Worm (Caenorhabditis elegans) whole organism, young adult: ENCODE results near the gene wdr-46.

Experiments
- B0336.3 ChIP-seq: fragments of 200-800 bp; sonication (Bioruptor generic); IDR thresholded peaks from 2 replicates; pipeline ENCODE4 v1.3.6; 2022; ENCODE audit warnings: missing genetic modification characterization, missing compliant biosample characterization
- D2030.7 ChIP-seq: fragments of 200-800 bp; sonication (Bioruptor generic); IDR thresholded peaks from 2 replicates; pipeline ENCODE4 v1.3.6; 2022; ENCODE audit warnings: missing genetic modification reagents, missing genetic modification characterization, missing compliant biosample characterization
- F10E7.11 ChIP-seq: sonication (generic microtip); optimal IDR thresholded peaks from 2 replicates; lab custom pipeline; 2017; ENCODE audit warnings: mild to moderate bottlenecking, missing genetic modification characterization, moderate library complexity, missing compliant biosample characterization
- F33H1.4 ChIP-seq: fragments of 200-800 bp; sonication (Bioruptor generic); IDR thresholded peaks from 2 replicates; pipeline ENCODE4 v1.3.6; 2022; ENCODE audit warnings: missing genetic modification reagents, missing genetic modification characterization, missing compliant biosample characterization
- F49E8.2 ChIP-seq: sonication (generic microtip); optimal IDR thresholded peaks from 3 replicates; lab custom pipeline; 2017; ENCODE audit warnings: missing genetic modification characterization, mild to moderate bottlenecking, missing compliant biosample characterization, antibody characterized with exemption, moderate library complexity; ENCODE audit not compliant: insufficient read depth
- F57C9.4 ChIP-seq: sonication (generic microtip); optimal IDR thresholded peaks from 2 replicates; lab custom pipeline; 2017; ENCODE audit warnings: mild to moderate bottlenecking, missing genetic modification characterization, missing compliant biosample characterization
- K12H6.12 ChIP-seq: fragments of 200-800 bp; sonication (Bioruptor generic); optimal IDR thresholded peaks from 2 replicates; lab custom pipeline; 2018; ENCODE audit warnings: mild to moderate bottlenecking, missing genetic modification characterization, missing compliant biosample characterization
- T07F8.4 ChIP-seq: sonication (generic microtip); optimal IDR thresholded peaks from 2 replicates; lab custom pipeline; 2016; ENCODE audit warnings: mild to moderate bottlenecking, missing genetic modification characterization, moderate library complexity, missing compliant biosample characterization
- Y53G8AR.9 ChIP-seq: fragments of 200-800 bp; sonication (Bioruptor generic); conservative IDR thresholded peaks from 2 replicates; pipeline ENCODE4 v1.3.6; 2022; ENCODE audit warnings: missing genetic modification reagents, missing genetic modification characterization, missing compliant biosample characterization
- Y56A3A.18 ChIP-seq: fragments of 200-800 bp; sonication (Bioruptor generic); IDR thresholded peaks from 2 replicates; pipeline ENCODE4 v1.3.6; 2022; ENCODE audit warnings: missing genetic modification reagents, missing genetic modification characterization, missing compliant biosample characterization
- Y95B8A.8 ChIP-seq: fragments of 200-800 bp; sonication (Bioruptor generic); IDR thresholded peaks from 2 replicates; pipeline ENCODE4 v1.3.6; 2022; ENCODE audit warnings: missing genetic modification reagents, missing genetic modification characterization, missing compliant biosample characterization
- atf-7 ChIP-seq: sonication (generic microtip); optimal IDR thresholded peaks from 2 replicates; lab custom pipeline; 2017; ENCODE audit warnings: mild to moderate bottlenecking, missing genetic modification characterization, missing compliant biosample characterization
- athp-1 ChIP-seq: sonication (generic microtip); optimal IDR thresholded peaks from 2 replicates; lab custom pipeline; 2017; ENCODE audit warnings: mild to moderate bottlenecking, missing genetic modification characterization, missing compliant biosample characterization
- attf-3 ChIP-seq: fragments of 200-800 bp; sonication (Bioruptor generic); conservative IDR thresholded peaks from 2 replicates; pipeline ENCODE4 v1.3.6; 2022; ENCODE audit warnings: missing genetic modification reagents, missing genetic modification characterization, missing compliant biosample characterization
- attf-5 ChIP-seq: fragments of 200-800 bp; sonication (Bioruptor generic); optimal IDR thresholded peaks from 2 replicates; lab custom pipeline; 2018; ENCODE audit warnings: mild to moderate bottlenecking, missing genetic modification characterization, missing compliant biosample characterization
- ceh-58 ChIP-seq: fragments of 200-800 bp; sonication (Bioruptor generic); IDR thresholded peaks from 2 replicates; pipeline ENCODE4 v1.3.6; 2022; ENCODE audit warnings: missing genetic modification characterization, missing compliant biosample characterization
- ceh-79 ChIP-seq: sonication (generic microtip); optimal IDR thresholded peaks from 2 replicates; lab custom pipeline; 2017; ENCODE audit warnings: mild to moderate bottlenecking, missing genetic modification characterization, missing compliant biosample characterization
- egl-18 ChIP-seq: fragments of 200-800 bp; sonication (Bioruptor generic); IDR thresholded peaks from 2 replicates; pipeline ENCODE4 v1.3.6; 2022; ENCODE audit warnings: missing genetic modification reagents, missing genetic modification characterization, missing compliant biosample characterization
- egl-44 ChIP-seq: fragments of 200-800 bp; sonication (Bioruptor generic); IDR thresholded peaks from 2 replicates; pipeline ENCODE4 v1.3.6; 2022; ENCODE audit warnings: missing genetic modification reagents, missing genetic modification characterization, missing compliant biosample characterization
- egrh-3 ChIP-seq: fragments of 200-800 bp; sonication (Bioruptor generic); IDR thresholded peaks from 2 replicates; pipeline ENCODE4 v1.3.6; 2022; ENCODE audit warnings: missing genetic modification reagents, missing genetic modification characterization, missing compliant biosample characterization
- ets-4 ChIP-seq: fragments of 200-800 bp; sonication (Bioruptor generic); optimal IDR thresholded peaks from 2 replicates; lab custom pipeline; 2018; ENCODE audit warnings: mild to moderate bottlenecking, missing genetic modification characterization, missing compliant biosample characterization
- hrde-1 ChIP-seq: sonication (generic microtip); optimal IDR thresholded peaks from 2 replicates; lab custom pipeline; 2016; ENCODE audit warnings: missing genetic modification characterization, mild to moderate bottlenecking, missing compliant biosample characterization, moderate library complexity, missing genotype, missing genetic modification reagents, borderline replicate concordance
- hsf-1 ChIP-seq: fragments of 200-800 bp; sonication (Bioruptor generic); IDR thresholded peaks from 2 replicates; pipeline ENCODE4 v1.3.6; 2022; ENCODE audit warnings: missing genetic modification reagents, missing genetic modification characterization, missing compliant biosample characterization
- lag-1 ChIP-seq: fragments of 200-800 bp; sonication (Bioruptor generic); IDR thresholded peaks from 2 replicates; pipeline ENCODE4 v1.3.6; 2022; ENCODE audit warnings: missing genetic modification reagents, missing genetic modification characterization, missing compliant biosample characterization
- let-526 ChIP-seq: fragments of 200-800 bp; sonication (Bioruptor generic); IDR thresholded peaks from 2 replicates; pipeline ENCODE4 v1.3.6; 2022; ENCODE audit warnings: missing genetic modification reagents, missing genetic modification characterization, missing compliant biosample characterization
- let-607 ChIP-seq, 2 experiments: fragments of 200-800 bp in 1 of 2; sonication (Bioruptor generic) in 1 of 2; sonication (generic microtip) in 1 of 2; optimal IDR thresholded peaks; 2 replicates each; lab custom pipeline; 2016 to 2018; ENCODE audit warnings: mild to moderate bottlenecking in 2 of 2, missing compliant biosample characterization in 2 of 2, missing genetic modification characterization in 2 of 2, moderate library complexity in 2 of 2, missing genotype in 1 of 2
- lir-1 ChIP-seq: fragments of 200-800 bp; sonication (Bioruptor generic); conservative IDR thresholded peaks from 2 replicates; pipeline ENCODE4 v1.3.6; 2022; ENCODE audit warnings: missing genetic modification reagents, missing genetic modification characterization, missing compliant biosample characterization
- madf-10 ChIP-seq: sonication (generic microtip); optimal IDR thresholded peaks from 2 replicates; lab custom pipeline; 2016; ENCODE audit warnings: mild to moderate bottlenecking, missing genetic modification characterization, missing compliant biosample characterization
- madf-8 ChIP-seq: fragments of 200-800 bp; sonication (Bioruptor generic); conservative IDR thresholded peaks from 2 replicates; pipeline ENCODE4 v1.3.6; 2022; ENCODE audit warnings: missing genetic modification reagents, missing genetic modification characterization, missing compliant biosample characterization
- mel-28 ChIP-seq: sonication (generic microtip); optimal IDR thresholded peaks from 2 replicates; lab custom pipeline; 2016; ENCODE audit warnings: borderline replicate concordance, mild to moderate bottlenecking, missing genetic modification characterization, missing compliant biosample characterization
- nfya-1 ChIP-seq: sonication (generic microtip); optimal IDR thresholded peaks from 2 replicates; lab custom pipeline; 2017; ENCODE audit warnings: antibody characterized with exemption, missing compliant biosample characterization, missing genetic modification characterization, borderline replicate concordance; ENCODE audit not compliant: insufficient read depth
- nfya-2 ChIP-seq: fragments of 200-800 bp; sonication (Bioruptor generic); IDR thresholded peaks from 2 replicates; pipeline ENCODE4 v1.3.6; 2022; ENCODE audit warnings: missing genetic modification reagents, missing genetic modification characterization, missing compliant biosample characterization
- nhr-120 ChIP-seq: fragments of 200-800 bp; sonication (Bioruptor generic); IDR thresholded peaks from 2 replicates; pipeline ENCODE4 v1.3.6; 2022; ENCODE audit warnings: missing genetic modification characterization, missing compliant biosample characterization
- nhr-179 ChIP-seq: sonication (generic microtip); optimal IDR thresholded peaks from 2 replicates; lab custom pipeline; 2016; ENCODE audit warnings: mild to moderate bottlenecking, missing genetic modification characterization, missing compliant biosample characterization
- nhr-27 ChIP-seq: fragments of 200-800 bp; sonication (Bioruptor generic); optimal IDR thresholded peaks from 2 replicates; lab custom pipeline; 2018; ENCODE audit warnings: mild to moderate bottlenecking, missing genetic modification characterization, moderate library complexity, missing compliant biosample characterization
- nhr-90 ChIP-seq: sonication (generic microtip); optimal IDR thresholded peaks from 2 replicates; lab custom pipeline; 2016; ENCODE audit warnings: missing genotype, mild to moderate bottlenecking, missing genetic modification characterization, missing compliant biosample characterization
- pbrm-1 ChIP-seq: fragments of 200-800 bp; sonication (Bioruptor generic); IDR thresholded peaks from 2 replicates; pipeline ENCODE4 v1.3.6; 2022; ENCODE audit warnings: missing genetic modification reagents, missing genetic modification characterization, missing compliant biosample characterization
- rcor-1 ChIP-seq: fragments of 200-800 bp; sonication (Bioruptor generic); IDR thresholded peaks from 2 replicates; pipeline ENCODE4 v1.3.6; 2022; ENCODE audit warnings: missing genetic modification reagents, missing genetic modification characterization, missing compliant biosample characterization
- rpc-1 ChIP-seq, 2 experiments: fragments of 150-350 bp in 1 of 2; sonication (generic microtip) in 1 of 2; optimal IDR thresholded peaks; 2 replicates each; lab custom pipeline; 2014 to 2018; ENCODE audit warnings: missing biosample characterization in 1 of 2, missing genetic modification characterization in 1 of 2, missing genetic modification reagents in 1 of 2, missing genotype in 1 of 2
- sea-2 ChIP-seq: fragments of 200-800 bp; sonication (Bioruptor generic); IDR thresholded peaks from 2 replicates; pipeline ENCODE4 v1.3.6; 2022; ENCODE audit warnings: missing genetic modification characterization, missing compliant biosample characterization
- snpc-1.3 ChIP-seq: sonication (generic microtip); optimal IDR thresholded peaks from 2 replicates; lab custom pipeline; 2017; ENCODE audit warnings: missing genetic modification characterization, mild to moderate bottlenecking, missing compliant biosample characterization, antibody characterized with exemption, moderate library complexity, missing genotype, missing genetic modification reagents; ENCODE audit not compliant: insufficient read depth
- somi-1 ChIP-seq: fragments of 200-800 bp; sonication (Bioruptor generic); optimal IDR thresholded peaks from 2 replicates; lab custom pipeline; 2018; ENCODE audit warnings: mild to moderate bottlenecking, missing genetic modification characterization, missing compliant biosample characterization
- sptf-2 ChIP-seq: fragments of 200-800 bp; sonication (Bioruptor generic); optimal IDR thresholded peaks from 2 replicates; lab custom pipeline; 2018; ENCODE audit warnings: mild to moderate bottlenecking, missing genetic modification characterization, missing compliant biosample characterization
- unc-130 ChIP-seq: sonication (generic microtip); optimal IDR thresholded peaks from 2 replicates; lab custom pipeline; 2016; ENCODE audit warnings: missing genetic modification reagents, missing genetic modification characterization, missing compliant biosample characterization
- unc-62 ChIP-seq: fragments of 150-350 bp; optimal IDR thresholded peaks from 2 replicates; lab custom pipeline; 2014; ENCODE audit warnings: missing biosample characterization, missing genetic modification reagents, missing genetic modification characterization
- xnd-1 ChIP-seq: sonication (generic microtip); optimal IDR thresholded peaks from 2 replicates; lab custom pipeline; 2016; ENCODE audit warnings: missing genotype, missing genetic modification reagents, missing genetic modification characterization, missing compliant biosample characterization

wdr-46 gene

DNA sequence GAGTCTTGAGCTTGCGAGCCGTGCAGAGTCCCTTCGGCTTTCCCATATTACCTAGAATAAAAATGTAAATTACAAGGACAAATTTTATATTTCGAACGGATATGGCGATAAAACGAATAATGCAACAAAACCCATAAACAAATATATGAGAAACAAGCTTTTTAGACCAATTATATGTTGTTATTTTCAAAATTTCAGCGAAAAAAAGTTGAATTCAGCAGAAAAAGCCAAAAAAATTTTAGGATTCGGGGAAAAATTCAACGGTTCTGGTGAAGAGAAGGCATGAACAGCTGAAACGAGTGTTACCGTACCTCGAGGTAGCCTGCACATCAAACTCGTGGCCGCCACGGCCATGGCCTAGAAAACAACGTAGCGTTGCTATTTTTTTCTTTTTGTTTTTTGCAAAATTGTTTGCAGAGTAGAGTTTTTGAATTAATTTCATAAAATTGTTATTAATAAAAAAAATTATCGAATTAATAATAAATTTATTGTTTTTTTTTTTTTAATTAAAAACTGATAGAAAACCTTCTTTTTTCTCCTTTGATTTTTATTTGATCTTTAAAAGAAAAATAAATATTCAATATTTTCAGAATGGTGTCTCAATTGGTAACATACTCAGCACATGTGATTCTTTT, 19.1 kb downstream of the wdr-46 start, which contains the start of the genes rps-23 and dpm-3 (continued):
- TF ChIP-seq egl-44 (GFP tag; lab: Robert Waterston, UW): peak; percentile 82
- peak; percentile 87 for TF ChIP-seq F49E8.2 (tag; lab: Kevin White, UChicago)
- TF ChIP-seq let-526 (GFP tag; lab: Robert Waterston, UW): peak; percentile 97
- no peak for TF ChIP-seq F57C9.4
- TF ChIP-seq sea-2 (GFP tag; lab: Robert Waterston, UW): no peak
- TF ChIP-seq hsf-1 (GFP tag; lab: Robert Waterston, UW): peak; percentile 76
- TF ChIP-seq ets-4 (GFP tag; lab: Kevin White, UChicago): no peak
- TF ChIP-seq snpc-1.3 (tag; lab: Kevin White, UChicago): peak; percentile 94
- 0 out of 2 replicates have a peak, but pooled peaks have one; percentile 73 for TF ChIP-seq nfya-2
- TF ChIP-seq athp-1 (tag; lab: Kevin White, UChicago): peak; percentile 89
- peak; percentile 87 for TF ChIP-seq lir-1
- TF ChIP-seq madf-8 (GFP tag; lab: Robert Waterston, UW): peak; percentile 86
- peak; percentile 73 for TF ChIP-seq somi-1 (GFP tag; lab: Kevin White, UChicago)
- peak; percentile 98 for TF ChIP-seq F33H1.4 (GFP tag; lab: Robert Waterston, UW)
- TF ChIP-seq unc-130 (GFP tag; lab: Kevin White, UChicago): peak; percentile 97
- TF ChIP-seq ceh-79 (tag; lab: Kevin White, UChicago): no peak
- TF ChIP-seq attf-5: peak; percentile 95
- no peak for TF ChIP-seq unc-62
- TF ChIP-seq rpc-1 (optimal IDR thresholded peaks at IDR 0.05; lab: Kevin White, UChicago): peak; percentile 15
- TF ChIP-seq rpc-1 (tag; optimal IDR thresholded peaks at IDR 0.05; lab: Kevin White, UChicago): peak; percentile 6
- no peak for TF ChIP-seq nhr-27
- TF ChIP-seq D2030.7: peak; percentile 95
- TF ChIP-seq B0336.3 (GFP tag; lab: Robert Waterston, UW): peak; percentile 60; the same call in 1 of the 2 replicates
- peak; percentile 77 for TF ChIP-seq Y53G8AR.9 (GFP tag; lab: Robert Waterston, UW)
- no peak for TF ChIP-seq ceh-58 (GFP tag; lab: Robert Waterston, UW)
- TF ChIP-seq Y95B8A.8: peak; percentile 94
- 0 out of 2 replicates have a peak, but pooled peaks have one; percentile 73 for TF ChIP-seq egl-18 (GFP tag; lab: Robert Waterston, UW)
- TF ChIP-seq mel-28 (tag; lab: Kevin White, UChicago): peak; percentile 14
- TF ChIP-seq nfya-1 (tag; lab: Kevin White, UChicago): no peak
- TF ChIP-seq nhr-179: no peak
- peak; percentile 91 for TF ChIP-seq madf-10 (tag; lab: Kevin White, UChicago)
- peak; percentile 69 for TF ChIP-seq hrde-1
- TF ChIP-seq sptf-2: peak; percentile 40
- no peak for TF ChIP-seq nhr-90
- 0 out of 2 replicates have a peak, but pooled peaks have one; percentile 62 for TF ChIP-seq nhr-120
- peak; percentile 56 for TF ChIP-seq atf-7 (tag; lab: Kevin White, UChicago)
- TF ChIP-seq K12H6.12 (tag; lab: Kevin White, UChicago): peak; percentile 91
- peak; percentile 80 for TF ChIP-seq T07F8.4 (tag; lab: Kevin White, UChicago)
- peak; percentile 88 for TF ChIP-seq attf-3 (GFP tag; lab: Robert Waterston, UW)
- TF ChIP-seq F10E7.11: no peak
- peak; percentile 90 for TF ChIP-seq rcor-1
- TF ChIP-seq lag-1 (GFP tag; lab: Robert Waterston, UW): 0 out of 2 replicates have a peak, but pooled peaks have one; percentile 32
- peak; percentile 55 to 90 for TF ChIP-seq let-607 (tag; optimal IDR thresholded peaks at IDR 0.05; lab: Kevin White, UChicago)
- TF ChIP-seq pbrm-1 (GFP tag; lab: Robert Waterston, UW): peak; percentile 95
- peak; percentile 84 for TF ChIP-seq Y56A3A.18 (GFP tag; lab: Robert Waterston, UW)
- peak; percentile 85 for TF ChIP-seq egrh-3
- TF ChIP-seq xnd-1 (tag; lab: Kevin White, UChicago): peak; percentile 68
